Worm (Caenorhabditis elegans) whole organism, L4 larva: ENCODE data around the gene C52B9.4.

ENCODE experiments used
- F26F4.8 ChIP-seq: fragments of 200-800 bp; sonication (Bioruptor generic); conservative IDR thresholded peaks from 2 replicates; pipeline ENCODE4 v1.3.6; 2022; ENCODE audit warnings: missing genetic modification characterization, missing compliant biosample characterization
- F44E2.7 ChIP-seq: fragments of 200-800 bp; sonication (Bioruptor generic); IDR thresholded peaks from 2 replicates; pipeline ENCODE4 v2.1.2; 2022; ENCODE audit warnings: missing genetic modification characterization, missing compliant biosample characterization
- T20F7.1 ChIP-seq: fragments of 200-800 bp; sonication (Bioruptor generic); optimal IDR thresholded peaks from 2 replicates; lab custom pipeline; 2018; ENCODE audit warnings: mild to moderate bottlenecking, missing genetic modification characterization, missing compliant biosample characterization
- Y105C5A.15 ChIP-seq: fragments of 200-800 bp; sonication (Bioruptor generic); IDR thresholded peaks from 2 replicates; pipeline ENCODE4 v1.3.6; 2022; ENCODE audit warnings: missing genetic modification characterization, missing compliant biosample characterization
- ama-1 ChIP-seq: fragments of 150-350 bp; optimal IDR thresholded peaks from 2 replicates; lab custom pipeline; 2014; ENCODE audit warnings: inconsistent platforms, mixed read lengths
- ceh-20 ChIP-seq: fragments of 200-800 bp; sonication (Bioruptor generic); IDR thresholded peaks from 2 replicates; pipeline ENCODE4 v1.3.6; 2022; ENCODE audit warnings: missing genetic modification reagents, missing genetic modification characterization, missing compliant biosample characterization
- ceh-82 ChIP-seq: sonication (generic microtip); optimal IDR thresholded peaks from 2 replicates; lab custom pipeline; 2017; ENCODE audit warnings: missing biosample characterization, missing genetic modification characterization
- cey-2 ChIP-seq: sonication (generic microtip); optimal IDR thresholded peaks from 3 replicates; lab custom pipeline; 2017; ENCODE audit warnings: missing genetic modification characterization, mild to moderate bottlenecking, missing compliant biosample characterization, antibody characterized with exemption, borderline replicate concordance; ENCODE audit not compliant: insufficient read depth
- daf-16 ChIP-seq, 3 experiments: sonication (generic microtip); optimal IDR thresholded peaks; 2 replicates each; lab custom pipeline; 2016 to 2017; ENCODE audit warnings: missing genetic modification characterization in 3 of 3, missing genetic modification reagents in 3 of 3, mild to moderate bottlenecking in 2 of 3, missing compliant biosample characterization in 2 of 3, missing biosample characterization in 1 of 3, moderate library complexity in 1 of 3
- dmd-8 ChIP-seq: fragments of 200-800 bp; sonication (Bioruptor generic); IDR thresholded peaks from 2 replicates; pipeline ENCODE4 v1.3.6; 2022; ENCODE audit warnings: missing genetic modification characterization, missing compliant biosample characterization
- dve-1 ChIP-seq: sonication (generic microtip); optimal IDR thresholded peaks from 2 replicates; lab custom pipeline; 2017; ENCODE audit warnings: antibody characterized with exemption, mild to moderate bottlenecking, missing genetic modification characterization, missing compliant biosample characterization; ENCODE audit not compliant: insufficient read depth
- egl-43 ChIP-seq: fragments of 200-800 bp; sonication (Bioruptor generic); IDR thresholded peaks from 2 replicates; pipeline ENCODE4 v1.3.6; 2022; ENCODE audit warnings: missing genetic modification reagents, missing genetic modification characterization, missing compliant biosample characterization
- gei-8 ChIP-seq: fragments of 200-800 bp; sonication (Bioruptor generic); optimal IDR thresholded peaks from 2 replicates; lab custom pipeline; 2018; ENCODE audit warnings: mild to moderate bottlenecking, missing genetic modification characterization, missing compliant biosample characterization
- hif-1 ChIP-seq, 2 experiments: sonication (generic microtip); optimal IDR thresholded peaks; 2 replicates each; lab custom pipeline; 2016 to 2017; ENCODE audit warnings: missing compliant biosample characterization in 2 of 2, missing genetic modification characterization in 2 of 2, missing genetic modification reagents in 2 of 2, missing genotype in 2 of 2, mild to moderate bottlenecking in 1 of 2
- hlh-11 ChIP-seq: fragments of 200-800 bp; sonication (Bioruptor generic); optimal IDR thresholded peaks from 2 replicates; lab custom pipeline; 2018; ENCODE audit warnings: mild to moderate bottlenecking, missing genetic modification characterization, missing compliant biosample characterization
- lin-1 ChIP-seq: fragments of 200-800 bp; sonication (Bioruptor generic); IDR thresholded peaks from 2 replicates; pipeline ENCODE4 v1.3.6; 2022; ENCODE audit warnings: missing genetic modification reagents, missing genetic modification characterization, missing compliant biosample characterization
- lin-39 ChIP-seq: fragments of 150-350 bp; optimal IDR thresholded peaks from 2 replicates; lab custom pipeline; 2014; ENCODE audit warnings: missing biosample characterization, missing genetic modification reagents, missing genetic modification characterization
- lir-3 ChIP-seq: sonication (generic microtip); optimal IDR thresholded peaks from 2 replicates; lab custom pipeline; 2016; ENCODE audit warnings: mild to moderate bottlenecking, missing genetic modification characterization, missing compliant biosample characterization
- mes-2 ChIP-seq: sonication (generic microtip); optimal IDR thresholded peaks from 2 replicates; lab custom pipeline; 2016; ENCODE audit warnings: missing genotype, mild to moderate bottlenecking, missing genetic modification characterization, missing compliant biosample characterization; ENCODE audit not compliant: poor library complexity, severe bottlenecking
- mxl-2 ChIP-seq: fragments of 200-800 bp; sonication (Bioruptor generic); conservative IDR thresholded peaks from 2 replicates; pipeline ENCODE4 v1.3.6; 2022; ENCODE audit warnings: missing genetic modification reagents, missing genetic modification characterization, missing compliant biosample characterization
- nhr-10 ChIP-seq: fragments of 150-350 bp; optimal IDR thresholded peaks from 2 replicates; lab custom pipeline; 2014; ENCODE audit warnings: missing biosample characterization, missing genetic modification characterization
- nhr-102 ChIP-seq: sonication (generic microtip); optimal IDR thresholded peaks from 2 replicates; lab custom pipeline; 2016; ENCODE audit warnings: mild to moderate bottlenecking, missing genetic modification characterization, moderate library complexity, missing compliant biosample characterization
- nhr-111 ChIP-seq: fragments of 200-800 bp; sonication (Bioruptor generic); optimal IDR thresholded peaks from 2 replicates; lab custom pipeline; 2018; ENCODE audit warnings: mild to moderate bottlenecking, missing genetic modification characterization, missing compliant biosample characterization
- nhr-28 ChIP-seq: fragments of 150-350 bp; optimal IDR thresholded peaks from 2 replicates; lab custom pipeline; 2014; ENCODE audit warnings: missing biosample characterization, missing genetic modification characterization
- nhr-48 ChIP-seq: sonication (generic microtip); optimal IDR thresholded peaks from 2 replicates; lab custom pipeline; 2016; ENCODE audit warnings: mild to moderate bottlenecking, missing genetic modification characterization, missing compliant biosample characterization
- nhr-77 ChIP-seq: fragments of 150-350 bp; optimal IDR thresholded peaks from 2 replicates; lab custom pipeline; 2014; ENCODE audit warnings: missing biosample characterization, missing genetic modification characterization
- php-3 ChIP-seq: fragments of 200-800 bp; sonication (Bioruptor generic); IDR thresholded peaks from 2 replicates; pipeline ENCODE4 v1.3.6; 2022; ENCODE audit warnings: missing genetic modification reagents, missing genetic modification characterization, missing compliant biosample characterization
- saeg-2 ChIP-seq: fragments of 200-800 bp; sonication (Bioruptor generic); IDR thresholded peaks from 2 replicates; pipeline ENCODE4 v1.3.6; 2022; ENCODE audit warnings: missing genetic modification reagents, missing genetic modification characterization, missing compliant biosample characterization
- sdz-12 ChIP-seq: fragments of 200-800 bp; sonication (Bioruptor generic); optimal IDR thresholded peaks from 2 replicates; lab custom pipeline; 2018; ENCODE audit warnings: mild to moderate bottlenecking, missing genetic modification characterization, missing compliant biosample characterization
- set-16 ChIP-seq: fragments of 200-800 bp; sonication (Bioruptor generic); IDR thresholded peaks from 2 replicates; pipeline ENCODE4 v1.3.6; 2022; ENCODE audit warnings: missing genetic modification reagents, missing genetic modification characterization, missing compliant biosample characterization
- snpc-1.2 ChIP-seq: fragments of 200-800 bp; sonication (Bioruptor generic); IDR thresholded peaks from 2 replicates; pipeline ENCODE4 v1.3.6; 2022; ENCODE audit warnings: missing genetic modification reagents, missing genetic modification characterization, missing compliant biosample characterization
- spr-3 ChIP-seq: fragments of 200-800 bp; sonication (Bioruptor generic); optimal IDR thresholded peaks from 2 replicates; lab custom pipeline; 2018; ENCODE audit warnings: mild to moderate bottlenecking, missing genetic modification characterization, missing compliant biosample characterization
- tra-1 ChIP-seq: fragments of 200-800 bp; sonication (Bioruptor generic); IDR thresholded peaks from 2 replicates; pipeline ENCODE4 v1.3.6; 2022; ENCODE audit warnings: missing genetic modification reagents, missing genetic modification characterization, missing compliant biosample characterization
- unc-62 ChIP-seq, 3 experiments: fragments of 150-350 bp in 1 of 3; sonication (generic microtip); optimal IDR thresholded peaks in 2 of 3; peaks in 1 of 3; 1 replicate in 1 of 3; 2 replicates in 2 of 3; lab custom pipeline; 2014 to 2017; ENCODE audit warnings: missing biosample characterization in 3 of 3, missing genetic modification characterization in 3 of 3, missing genetic modification reagents in 3 of 3, missing genotype in 1 of 3

The C52B9.4 gene

ce11 chrX:4246237-4246697, 14.2 kb upstream of the C52B9.4 start (continued):
- TF ChIP-seq lin-39 (tag; lab: Kevin White, UChicago), result no peak

- TF ChIP-seq daf-16 (GFP tag; optimal IDR thresholded peaks at IDR 0.05; lab: Kevin White, UChicago) (no peak), daf-16 (tag; optimal IDR thresholded peaks at IDR 0.05; lab: Kevin White, UChicago) (peak; percentile 61), set-16 (GFP tag; lab: Robert Waterston, UW) (0 out of 2 replicates have a peak, but pooled peaks have one; percentile 16), nhr-111 (GFP tag; lab: Kevin White, UChicago) (no peak), tra-1 (0 out of 2 replicates have a peak, but pooled peaks have one; percentile 20), F44E2.7 (GFP tag; lab: Robert Waterston, UW) (no peak), gei-8 (GFP tag; lab: Kevin White, UChicago) (no peak), ama-1 (lab: Kevin White, UChicago) (peak; percentile 85), mxl-2 (no peak), hif-1 (tag; optimal IDR thresholded peaks at IDR 0.05; lab: Kevin White, UChicago) (peak in 1 of 2 experiments; percentile 34), nhr-10 (tag; lab: Kevin White, UChicago) (no peak), cey-2 (no peak), F26F4.8 (GFP tag; lab: Robert Waterston, UW) (no peak), lin-1 (GFP tag; lab: Robert Waterston, UW) (no peak), hlh-11 (peak; percentile 53), dmd-8 (GFP tag; lab: Robert Waterston, UW) (no peak), php-3 (GFP tag; lab: Robert Waterston, UW) (peak; percentile 50; the same call in 1 of the 2 replicates), T20F7.1 (GFP tag; lab: Kevin White, UChicago) (no peak), nhr-102 (no peak), dve-1 (tag; lab: Kevin White, UChicago) (peak; percentile 56), ceh-82 (no peak), mes-2 (tag; lab: Kevin White, UChicago) (peak; percentile 4), unc-62 (GFP tag; optimal IDR thresholded peaks at IDR 0.05 in 1 of 2; lab: Kevin White, UChicago) (peak in 1 of 2 experiments; percentile 42), unc-62 (tag; optimal IDR thresholded peaks at IDR 0.05; lab: Kevin White, UChicago) (no peak), saeg-2 (GFP tag; lab: Robert Waterston, UW) (no peak), egl-43 (GFP tag; lab: Robert Waterston, UW) (no peak), lin-39 (tag; lab: Kevin White, UChicago) (no peak), snpc-1.2 (no peak), spr-3 (GFP tag; lab: Kevin White, UChicago) (no peak), lir-3 (tag; lab: Kevin White, UChicago) (no peak)
Observed at ce11 chrX:4246867-4247591, 13.4 kb upstream of the C52B9.4 start, which contains the start of gene F48D6.4. Gene F48D6.4 (minus strand): TSS chrX:4247212.

ce11 chrX:4248417-4248816, 12.0 kb upstream of the C52B9.4 start:
- TF ChIP-seq nhr-102 (peak; percentile 31), sdz-12 (GFP tag; lab: Kevin White, UChicago) (no peak), nhr-48 (tag; lab: Kevin White, UChicago) (peak; percentile 28), php-3 (GFP tag; lab: Robert Waterston, UW) (peak; percentile 94), daf-16 (GFP tag; optimal IDR thresholded peaks at IDR 0.05; lab: Kevin White, UChicago) (no peak), daf-16 (tag; optimal IDR thresholded peaks at IDR 0.05; lab: Kevin White, UChicago) (peak; percentile 100), nhr-77 (tag; lab: Kevin White, UChicago) (peak; percentile 48), ceh-20 (GFP tag; lab: Robert Waterston, UW) (0 out of 2 replicates have a peak, but pooled peaks have one; percentile 12), Y105C5A.15 (GFP tag; lab: Robert Waterston, UW) (no peak), dve-1 (tag; lab: Kevin White, UChicago) (peak; percentile 83), hlh-11 (peak; percentile 63), nhr-28 (peak; percentile 42)
